Fruit fly (Drosophila melanogaster) whole organism, embryonic: Measurements from ENCODE around the gene Sld5.

Experiments used
- Awh ChIP-seq: fragments of 200-800 bp; sonication (Bioruptor generic); IDR thresholded peaks from 2 replicates; pipeline ENCODE4, ENCODE4 v1.3.6; 2022; ENCODE audit warnings: missing biosample characterization, missing genetic modification characterization
- CG10147 ChIP-seq: fragments of 200-800 bp; sonication (Bioruptor generic); optimal IDR thresholded peaks from 2 replicates; lab custom pipeline; 2019; ENCODE audit warnings: missing biosample characterization, mild to moderate bottlenecking, missing genetic modification characterization, moderate library complexity
- CG1024 ChIP-seq: fragments of 200-800 bp; sonication (Bioruptor generic); IDR thresholded peaks from 2 replicates; pipeline ENCODE4 v1.3.6; 2022; ENCODE audit warnings: missing biosample characterization, missing genetic modification characterization
- CG11093 ChIP-seq: fragments of 200-800 bp; sonication (Bioruptor generic); IDR thresholded peaks from 3 replicates; pipeline ENCODE4 v1.3.6; 2022; ENCODE audit warnings: missing biosample characterization, missing genetic modification characterization
- CG12744 ChIP-seq: fragments of 200-800 bp; sonication (Bioruptor generic); optimal IDR thresholded peaks from 2 replicates; lab custom pipeline; 2016; ENCODE audit warnings: missing biosample characterization, missing genetic modification characterization
- CG14710 ChIP-seq: fragments of 200-800 bp; sonication (Bioruptor generic); optimal IDR thresholded peaks from 3 replicates; lab custom pipeline; 2019; ENCODE audit warnings: missing biosample characterization, mild to moderate bottlenecking, missing genetic modification characterization, moderate library complexity
- CG16863 ChIP-seq: fragments of 200-800 bp; sonication (Bioruptor generic); optimal IDR thresholded peaks from 3 replicates; lab custom pipeline; 2016; ENCODE audit warnings: missing biosample characterization, missing genetic modification characterization
- CG17802 ChIP-seq: fragments of 200-800 bp; sonication (Bioruptor generic); optimal IDR thresholded peaks from 2 replicates; lab custom pipeline; 2018; ENCODE audit warnings: missing biosample characterization, mild to moderate bottlenecking, missing genetic modification characterization, moderate library complexity
- CG17912 ChIP-seq: fragments of 200-800 bp; sonication (Bioruptor generic); optimal IDR thresholded peaks from 2 replicates; lab custom pipeline; 2018; ENCODE audit warnings: missing biosample characterization, mild to moderate bottlenecking, missing genetic modification characterization
- CG1832 ChIP-seq: fragments of 200-800 bp; sonication (Bioruptor generic); optimal IDR thresholded peaks from 2 replicates; lab custom pipeline; 2017; ENCODE audit warnings: missing biosample characterization, mild to moderate bottlenecking, missing genetic modification characterization, inconsistent platforms
- CG18599 ChIP-seq: fragments of 200-800 bp; sonication (Bioruptor generic); optimal IDR thresholded peaks from 3 replicates; lab custom pipeline; 2017; ENCODE audit warnings: missing biosample characterization, missing genetic modification characterization, mild to moderate bottlenecking, moderate library complexity, missing genetic modification reagents
- CG2129 ChIP-seq: fragments of 200-800 bp; sonication (Bioruptor generic); IDR thresholded peaks from 2 replicates; pipeline ENCODE4 v1.3.6; 2022; ENCODE audit warnings: missing biosample characterization, missing genetic modification characterization; ENCODE audit not compliant: partially characterized antibody
- CG30020 ChIP-seq: fragments of 200-800 bp; optimal IDR thresholded peaks from 2 replicates; lab custom pipeline; 2019; ENCODE audit warnings: missing biosample characterization, mild to moderate bottlenecking, missing genetic modification characterization, moderate library complexity
- CG3281 ChIP-seq: fragments of 200-800 bp; sonication (Bioruptor generic); optimal IDR thresholded peaks from 3 replicates; lab custom pipeline; 2017; ENCODE audit warnings: missing biosample characterization, mild to moderate bottlenecking, missing genetic modification characterization
- CG4328 ChIP-seq: fragments of 200-800 bp; sonication (Bioruptor generic); optimal IDR thresholded peaks from 3 replicates; lab custom pipeline; 2017; ENCODE audit warnings: missing biosample characterization, missing genetic modification reagents, missing genetic modification characterization
- CG4617 ChIP-seq: fragments of 200-800 bp; sonication (Bioruptor generic); optimal IDR thresholded peaks from 3 replicates; lab custom pipeline; 2016; ENCODE audit warnings: missing biosample characterization, missing genetic modification characterization, borderline replicate concordance
- CG5953 ChIP-seq: fragments of 200-800 bp; sonication (Bioruptor generic); IDR thresholded peaks from 2 replicates; pipeline ENCODE4 v1.3.6; 2022; ENCODE audit warnings: missing biosample characterization, missing genetic modification characterization
- CG6813 ChIP-seq: fragments of 200-800 bp; sonication (Bioruptor generic); optimal IDR thresholded peaks from 2 replicates; lab custom pipeline; 2017; ENCODE audit warnings: missing biosample characterization, missing genetic modification characterization, mild to moderate bottlenecking, moderate library complexity, missing genetic modification reagents
- CG7928 ChIP-seq: fragments of 200-800 bp; sonication (Bioruptor generic); optimal IDR thresholded peaks from 2 replicates; lab custom pipeline; 2017; ENCODE audit warnings: missing biosample characterization, mild to moderate bottlenecking, missing genetic modification characterization
- CG8765 ChIP-seq: fragments of 200-800 bp; sonication (Bioruptor generic); IDR thresholded peaks from 2 replicates; pipeline ENCODE4 v1.3.6; 2022; ENCODE audit warnings: missing biosample characterization, missing genetic modification characterization
- D19B ChIP-seq: fragments of 200-800 bp; sonication (Bioruptor generic); optimal IDR thresholded peaks from 2 replicates; lab custom pipeline; 2017; ENCODE audit warnings: missing biosample characterization, mild to moderate bottlenecking, missing genetic modification characterization
- Dad ChIP-seq: fragments of 200-800 bp; sonication (Bioruptor generic); optimal IDR thresholded peaks from 3 replicates; lab custom pipeline; 2016; ENCODE audit warnings: missing biosample characterization, missing genetic modification characterization
- Dip2 ChIP-seq: fragments of 200-800 bp; sonication (Bioruptor generic); IDR thresholded peaks from 2 replicates; pipeline ENCODE4 v1.3.6; 2022; ENCODE audit warnings: missing biosample characterization, missing genetic modification characterization
- H15 ChIP-seq: fragments of 200-800 bp; sonication (Bioruptor generic); IDR thresholded peaks from 3 replicates; pipeline ENCODE4 v1.3.6; 2022; ENCODE audit warnings: missing biosample characterization, missing genetic modification characterization
- H2.0 ChIP-seq: fragments of 200-800 bp; sonication (Bioruptor generic); IDR thresholded peaks from 2 replicates; pipeline ENCODE4 v1.3.6; 2022; ENCODE audit warnings: missing biosample characterization, missing genetic modification characterization
- Jarid2 ChIP-seq: fragments of 200-800 bp; sonication (Bioruptor generic); optimal IDR thresholded peaks from 3 replicates; lab custom pipeline; 2017; ENCODE audit warnings: mild to moderate bottlenecking, missing biosample characterization, missing genetic modification reagents, missing genetic modification characterization
- Nf-YB ChIP-seq: fragments of 200-800 bp; sonication (Bioruptor generic); optimal IDR thresholded peaks from 3 replicates; lab custom pipeline; 2019; ENCODE audit warnings: missing biosample characterization, mild to moderate bottlenecking, missing genetic modification characterization, moderate library complexity
- Sin3A ChIP-seq: fragments of >200 bp; optimal IDR thresholded peaks from 2 replicates; lab custom pipeline; 2018
- Spps ChIP-seq: fragments of 200-800 bp; sonication (Bioruptor generic); optimal IDR thresholded peaks from 2 replicates; lab custom pipeline; 2018; ENCODE audit warnings: missing biosample characterization, mild to moderate bottlenecking, missing genetic modification characterization
- Sry-β ChIP-seq: fragments of 200-800 bp; sonication (Bioruptor generic); optimal IDR thresholded peaks from 2 replicates; lab custom pipeline; 2018; ENCODE audit warnings: missing biosample characterization, mild to moderate bottlenecking, missing genetic modification characterization, moderate library complexity
- az2 ChIP-seq: fragments of 200-800 bp; sonication (Bioruptor generic); optimal IDR thresholded peaks from 3 replicates; lab custom pipeline; 2016; ENCODE audit warnings: missing biosample characterization, missing genetic modification characterization
- bbx ChIP-seq: fragments of 200-800 bp; sonication (Bioruptor generic); IDR thresholded peaks from 2 replicates; pipeline ENCODE4 v1.3.6; 2022; ENCODE audit warnings: missing biosample characterization, missing genetic modification characterization; ENCODE audit not compliant: partially characterized antibody
- cad ChIP-seq: fragments of >200 bp; optimal IDR thresholded peaks from 2 replicates; lab custom pipeline; 2017; ENCODE audit warnings: missing biosample characterization, missing genetic modification characterization
- ci ChIP-seq: fragments of 200-800 bp; sonication (Bioruptor generic); IDR thresholded peaks from 3 replicates; pipeline ENCODE4 v1.3.6; 2022; ENCODE audit warnings: missing biosample characterization, missing genetic modification characterization
- da ChIP-seq: fragments of 200-800 bp; sonication (Bioruptor generic); optimal IDR thresholded peaks from 2 replicates; lab custom pipeline; 2016; ENCODE audit warnings: missing biosample characterization, missing genetic modification characterization
- dmrt11E ChIP-seq: fragments of 200-800 bp; sonication (Bioruptor generic); optimal IDR thresholded peaks from 3 replicates; lab custom pipeline; 2018; ENCODE audit warnings: missing biosample characterization, mild to moderate bottlenecking, missing genetic modification characterization, moderate library complexity
- dmrt99B ChIP-seq: fragments of 200-800 bp; sonication (Bioruptor generic); optimal IDR thresholded peaks from 2 replicates; lab custom pipeline; 2018; ENCODE audit warnings: missing biosample characterization, mild to moderate bottlenecking, missing genetic modification characterization, moderate library complexity
- jigr1 ChIP-seq: fragments of 200-800 bp; sonication (Bioruptor generic); IDR thresholded peaks from 3 replicates; pipeline ENCODE4 v1.3.6; 2022; ENCODE audit warnings: missing biosample characterization, missing genetic modification characterization
- ken ChIP-seq: fragments of 200-800 bp; sonication (Bioruptor generic); IDR thresholded peaks from 3 replicates; pipeline ENCODE4 v1.3.6; 2022; ENCODE audit warnings: missing biosample characterization, missing genetic modification characterization
- knrl ChIP-seq: fragments of 200-800 bp; sonication (Bioruptor generic); IDR thresholded peaks from 3 replicates; pipeline ENCODE4 v1.3.6; 2022; ENCODE audit warnings: missing biosample characterization, missing genetic modification characterization; ENCODE audit not compliant: partially characterized antibody
- nau ChIP-seq: fragments of 200-800 bp; sonication (Bioruptor generic); optimal IDR thresholded peaks from 3 replicates; lab custom pipeline; 2017; ENCODE audit warnings: missing biosample characterization, mild to moderate bottlenecking, missing genetic modification characterization, missing genetic modification reagents
- onecut ChIP-seq: fragments of 200-800 bp; sonication (Bioruptor generic); IDR thresholded peaks from 2 replicates; pipeline ENCODE4 v1.3.6; 2022; ENCODE audit warnings: missing biosample characterization, missing genetic modification characterization
- pfk ChIP-seq: fragments of 200-800 bp; sonication (Bioruptor generic); optimal IDR thresholded peaks from 2 replicates; lab custom pipeline; 2018; ENCODE audit warnings: missing biosample characterization, mild to moderate bottlenecking, missing genetic modification characterization, moderate library complexity
- row ChIP-seq: fragments of 200-800 bp; sonication (Bioruptor generic); IDR thresholded peaks from 3 replicates; pipeline ENCODE4 v1.3.6; 2022; ENCODE audit warnings: missing biosample characterization, missing genetic modification characterization
- run ChIP-seq: fragments of 200-800 bp; sonication (Bioruptor generic); optimal IDR thresholded peaks from 3 replicates; lab custom pipeline; 2018; ENCODE audit warnings: missing biosample characterization, mild to moderate bottlenecking, missing genetic modification characterization
- sens ChIP-seq: fragments of 200-800 bp; sonication (Bioruptor generic); peaks from one replicate; lab custom pipeline; 2016; ENCODE audit warnings: missing biosample characterization, missing genetic modification characterization
- sim ChIP-seq: fragments of 200-800 bp; sonication (Bioruptor generic); IDR thresholded peaks from 2 replicates; pipeline ENCODE4 v1.3.6; 2022; ENCODE audit warnings: missing biosample characterization, missing genetic modification characterization
- sima ChIP-seq: fragments of 200-800 bp; sonication (Bioruptor generic); optimal IDR thresholded peaks from 2 replicates; lab custom pipeline; 2016; ENCODE audit warnings: missing biosample characterization, missing genetic modification characterization
- slbo ChIP-seq: fragments of 200-800 bp; sonication (Bioruptor generic); IDR thresholded peaks from 2 replicates; pipeline ENCODE4 v1.3.6; 2022; ENCODE audit warnings: missing biosample characterization, missing genetic modification characterization
- sob ChIP-seq: fragments of 200-800 bp; sonication (Bioruptor generic); IDR thresholded peaks from 2 replicates; pipeline ENCODE4 v1.3.6; 2022; ENCODE audit warnings: missing biosample characterization, missing genetic modification characterization
- trem ChIP-seq: fragments of 200-800 bp; optimal IDR thresholded peaks from 3 replicates; lab custom pipeline; 2019; ENCODE audit warnings: missing biosample characterization, mild to moderate bottlenecking, missing genetic modification characterization, moderate library complexity

The Sld5 gene

DNA sequence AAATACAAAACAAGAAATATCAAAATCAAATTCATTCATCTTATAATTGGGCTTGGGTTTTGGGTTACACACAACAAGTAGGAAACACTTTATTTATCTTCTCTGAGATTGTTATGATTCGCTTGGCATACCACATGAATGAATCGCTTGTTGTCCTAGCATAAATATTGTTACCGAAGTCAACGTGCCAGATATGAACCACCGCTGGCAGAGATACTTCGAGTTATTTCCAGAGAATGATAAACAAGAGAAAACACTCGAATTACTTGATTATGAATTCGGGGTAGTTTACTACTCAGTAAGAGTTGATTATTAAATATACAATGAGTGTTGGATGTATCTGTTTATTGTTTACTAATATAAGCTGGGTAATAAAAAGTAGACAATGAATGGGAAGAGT, 44.8 kb downstream of the Sld5 start (continued):
- TF ChIP-seq CG8765 (no peak), dmrt11E (tag; lab: Kevin White, UChicago) (peak; percentile 66), slbo (no peak), sens (GFP tag; lab: Kevin White, UChicago) (peak; percentile 75), CG14710 (tag; lab: Kevin White, UChicago) (peak; percentile 58), CG12744 (GFP tag; lab: Kevin White, UChicago) (no peak), CG17912 (GFP tag; lab: Kevin White, UChicago) (peak; percentile 15), sima (GFP tag; lab: Kevin White, UChicago) (no peak), onecut (GFP tag; lab: Robert Waterston, UW) (no peak)
- TF ChIP-seq, all 482 proteins: peak for 113

DNA sequence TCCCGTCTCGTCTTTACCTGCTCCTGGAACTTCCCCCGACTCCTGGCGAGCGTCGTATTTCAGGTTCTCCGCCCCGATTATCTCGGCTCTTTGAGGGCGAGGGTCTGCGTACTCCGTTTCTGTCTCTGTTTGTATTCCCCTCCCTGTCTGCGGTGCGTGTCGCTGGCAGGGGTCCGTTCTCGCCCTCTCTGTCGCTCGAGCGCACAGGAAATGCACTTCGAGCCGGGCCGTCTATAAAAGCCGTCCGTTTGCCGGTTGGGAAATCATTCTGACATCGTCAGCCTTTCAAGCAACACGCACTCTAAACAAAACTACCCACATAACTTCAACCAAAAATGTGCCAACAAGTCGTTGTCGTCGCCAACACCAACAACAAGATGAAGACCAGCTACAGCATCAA, 45.7 kb downstream of the Sld5 start:
- TF ChIP-seq pfk (GFP tag; lab: Kevin White, UChicago): no peak
- peak; percentile 9; the same call in 1 of the 2 replicates for TF ChIP-seq bbx (GFP tag; lab: Robert Waterston, UW)
- TF ChIP-seq CG1024: no peak
- no peak for TF ChIP-seq CG7928 (GFP tag; lab: Kevin White, UChicago)
- no peak for TF ChIP-seq D19B
- no peak for TF ChIP-seq CG2129
- TF ChIP-seq CG6813 (GFP tag; lab: Kevin White, UChicago): peak; percentile 10
- no peak for TF ChIP-seq CG3281 (GFP tag; lab: Kevin White, UChicago)
- TF ChIP-seq CG10147 (GFP tag; lab: Kevin White, UChicago): no peak
- no peak for TF ChIP-seq CG16863
- TF ChIP-seq Dad (GFP tag; lab: Kevin White, UChicago): no peak
- TF ChIP-seq CG4328: no peak
- TF ChIP-seq CG18599 (GFP tag; lab: Kevin White, UChicago): no peak
- no peak for TF ChIP-seq CG4617 (GFP tag; lab: Kevin White, UChicago)
- 0 out of 3 replicates have a peak, but pooled peaks have one; percentile 33 for TF ChIP-seq ken (GFP tag; lab: Robert Waterston, UW)
- TF ChIP-seq CG1832: peak; percentile 88
- no peak for TF ChIP-seq da
- no peak for TF ChIP-seq Dip2 (GFP tag; lab: Robert Waterston, UW)
- no peak for TF ChIP-seq Awh (GFP tag; lab: Robert Waterston, UW)
- TF ChIP-seq CG30020: no peak
- no peak for TF ChIP-seq az2 (GFP tag; lab: Kevin White, UChicago)
- peak; percentile 67 for TF ChIP-seq Jarid2 (GFP tag; lab: Kevin White, UChicago)
- TF ChIP-seq dmrt99B (tag; lab: Kevin White, UChicago): no peak
- no peak for TF ChIP-seq H15
- no peak for TF ChIP-seq Sry-β (GFP tag; lab: Kevin White, UChicago)
- TF ChIP-seq H2.0: no peak
- TF ChIP-seq trem (tag; lab: Kevin White, UChicago): no peak
- TF ChIP-seq jigr1: no peak
- no peak for TF ChIP-seq Spps (tag; lab: Kevin White, UChicago)
- TF ChIP-seq sens (GFP tag; lab: Kevin White, UChicago): peak; percentile 85
- TF ChIP-seq CG5953: no peak
- TF ChIP-seq row: no peak
- no peak for TF ChIP-seq nau (GFP tag; lab: Kevin White, UChicago)
- TF ChIP-seq sim (GFP tag; lab: Robert Waterston, UW): no peak
- no peak for TF ChIP-seq sob (GFP tag; lab: Robert Waterston, UW)
- no peak for TF ChIP-seq knrl (GFP tag; lab: Robert Waterston, UW)
- TF ChIP-seq cad (GFP tag; lab: Kevin White, UChicago): peak; percentile 37
- 0 out of 3 replicates have a peak, but pooled peaks have one; percentile 20 for TF ChIP-seq ci (GFP tag; lab: Robert Waterston, UW)
- TF ChIP-seq CG11093 (GFP tag; lab: Robert Waterston, UW): no peak
- TF ChIP-seq CG17802: no peak
- peak; percentile 28 for TF ChIP-seq Nf-YB (GFP tag; lab: Kevin White, UChicago)
- TF ChIP-seq Sin3A (lab: Kevin White, UChicago): no peak
- no peak for TF ChIP-seq run (tag; lab: Kevin White, UChicago)
